Worm (Caenorhabditis elegans): Measurements from ENCODE around the gene srsy-1.

Gene srsy-1

ce11 chrII:5081124-5081913 is 34.5 kb upstream of the srsy-1 start, which contains the start of gene dsh-2 (continued):
- peak; percentile 49 for TF ChIP-seq unc-55 (GFP tag; optimal IDR thresholded peaks at IDR 0.05)
- TF ChIP-seq fos-1 (tag; optimal IDR thresholded peaks at IDR 0.05): peak; percentile 42

- no peak for TF ChIP-seq nhr-23 (tag; optimal IDR thresholded peaks at IDR 0.05)
- no peak for TF ChIP-seq ama-1 (optimal IDR thresholded peaks at IDR 0.05)
- TF ChIP-seq mdl-1 (tag; optimal IDR thresholded peaks at IDR 0.05): no peak
- no peak for TF ChIP-seq unc-39 (tag; optimal IDR thresholded peaks at IDR 0.05)
- TF ChIP-seq F13H6.1 (tag; optimal IDR thresholded peaks at IDR 0.05): no peak
- TF ChIP-seq nhr-129 (tag; optimal IDR thresholded peaks at IDR 0.05): no peak
- TF ChIP-seq zag-1 (tag; optimal IDR thresholded peaks at IDR 0.05): no peak
- no peak for TF ChIP-seq ZK546.5 (tag; optimal IDR thresholded peaks at IDR 0.05)
- no peak for TF ChIP-seq ztf-4 (tag; optimal IDR thresholded peaks at IDR 0.05)
- TF ChIP-seq R02D3.7 (tag; optimal IDR thresholded peaks at IDR 0.05): no peak
- no peak for TF ChIP-seq nhr-21 (tag; optimal IDR thresholded peaks at IDR 0.05)
- no peak for TF ChIP-seq elt-1 (tag; optimal IDR thresholded peaks at IDR 0.05)
- no peak for TF ChIP-seq unc-55 (GFP tag; optimal IDR thresholded peaks at IDR 0.05)
- TF ChIP-seq lin-39 (tag; optimal IDR thresholded peaks at IDR 0.05): no peak
- TF ChIP-seq gmeb-1 (tag; optimal IDR thresholded peaks at IDR 0.05): no peak
- TF ChIP-seq ceh-82 (tag; optimal IDR thresholded peaks at IDR 0.05): no peak
- no peak for TF ChIP-seq alr-1 (tag; optimal IDR thresholded peaks at IDR 0.05)
- TF ChIP-seq skn-1 (tag; optimal IDR thresholded peaks at IDR 0.05): no peak
- TF ChIP-seq snpc-4 (tag; optimal IDR thresholded peaks at IDR 0.05): no peak
- no peak for TF ChIP-seq nhr-25 (tag; optimal IDR thresholded peaks at IDR 0.05)
Measured at ce11 chrII:5083341-5083740, 32.5 kb upstream of the srsy-1 start, which contains the start of gene C04G6.4. C04G6.4 (minus strand) TSS chrII:5083441.

- TF ChIP-seq sem-4 (tag; optimal IDR thresholded peaks at IDR 0.05): no peak
- no peak for TF ChIP-seq C34F6.9 (tag; optimal IDR thresholded peaks at IDR 0.05)
- TF ChIP-seq fos-1 (tag; optimal IDR thresholded peaks at IDR 0.05): peak; percentile 31
Measured at ce11 chrII:5084225-5084624, 31.6 kb upstream of the srsy-1 start.

ce11 chrII:5085450-5085849 is 30.4 kb upstream of the srsy-1 start, which contains the start of gene txt-9:
txt-9 (plus strand) TSS chrII:5085785.
- TF ChIP-seq lsy-2 (tag; optimal IDR thresholded peaks at IDR 0.05): no peak
- peak; percentile 45 for TF ChIP-seq fos-1 (tag; optimal IDR thresholded peaks at IDR 0.05)

- TF ChIP-seq fos-1 (tag; optimal IDR thresholded peaks at IDR 0.05) (peak; percentile 46), ztf-11 (tag; optimal IDR thresholded peaks at IDR 0.05) (no peak), dmd-4 (tag; optimal IDR thresholded peaks at IDR 0.05) (no peak), sma-3 (GFP tag; optimal IDR thresholded peaks at IDR 0.05) (no peak)
Measured at ce11 chrII:5086143-5086542, 29.7 kb upstream of the srsy-1 start.

- TF ChIP-seq ama-1 (optimal IDR thresholded peaks at IDR 0.05) (no peak), fos-1 (tag; optimal IDR thresholded peaks at IDR 0.05) (no peak), elt-1 (tag; optimal IDR thresholded peaks at IDR 0.05) (no peak), peb-1 (tag; optimal IDR thresholded peaks at IDR 0.05) (no peak), blmp-1 (tag; optimal IDR thresholded peaks at IDR 0.05; ENCODE audit: insufficient read depth) (no peak), sem-4 (tag; optimal IDR thresholded peaks at IDR 0.05) (no peak), nhr-23 (tag; optimal IDR thresholded peaks at IDR 0.05) (no peak)
Measured at ce11 chrII:5091640-5092243, 24.1 kb upstream of the srsy-1 start, which contains the start of gene pld-1. pld-1 (minus strand) TSS chrII:5091690.
